Worm (Caenorhabditis elegans): Measurements from ENCODE around the gene B0564.2.

The B0564.2 gene

ce11 chrIV:13107359-13107758 is at the start of gene B0564.2:
Gene B0564.2, plus strand, starts transcription at chrIV:13107659.
- TF ChIP-seq unc-62 (GFP tag; optimal IDR thresholded peaks at IDR 0.05), result no peak

ce11 chrIV:13059284-13059683 is 48.2 kb upstream of the B0564.2 start, which contains the start of gene scl-3:
Gene scl-3, plus strand, starts transcription at chrIV:13059584.
- TF ChIP-seq unc-62 (GFP tag; optimal IDR thresholded peaks at IDR 0.05), result no peak

DNA sequence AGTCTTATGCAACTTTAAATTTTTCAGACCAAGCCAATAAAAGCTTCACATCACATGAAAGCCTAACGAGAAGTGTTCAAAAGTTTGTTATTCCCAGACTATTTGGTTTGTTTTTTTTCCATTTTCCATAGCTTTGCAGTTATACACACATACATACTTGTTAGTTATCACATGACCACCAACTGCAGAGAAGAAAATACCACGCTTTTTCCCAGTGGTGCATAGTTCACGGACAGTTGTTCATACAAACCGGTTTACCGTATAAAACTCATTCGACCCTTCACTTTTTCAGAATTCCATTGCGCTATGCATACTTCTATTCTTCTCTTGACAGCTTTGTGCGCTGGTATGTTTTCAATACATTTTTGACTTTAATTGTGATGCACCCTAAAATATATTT is 43.7 kb upstream of the B0564.2 start, which contains the start of gene scl-5:
Gene scl-5, plus strand, starts transcription at position 301 of the 400 bp plus-strand sequence.
- no peak for TF ChIP-seq unc-62 (GFP tag; optimal IDR thresholded peaks at IDR 0.05)

DNA sequence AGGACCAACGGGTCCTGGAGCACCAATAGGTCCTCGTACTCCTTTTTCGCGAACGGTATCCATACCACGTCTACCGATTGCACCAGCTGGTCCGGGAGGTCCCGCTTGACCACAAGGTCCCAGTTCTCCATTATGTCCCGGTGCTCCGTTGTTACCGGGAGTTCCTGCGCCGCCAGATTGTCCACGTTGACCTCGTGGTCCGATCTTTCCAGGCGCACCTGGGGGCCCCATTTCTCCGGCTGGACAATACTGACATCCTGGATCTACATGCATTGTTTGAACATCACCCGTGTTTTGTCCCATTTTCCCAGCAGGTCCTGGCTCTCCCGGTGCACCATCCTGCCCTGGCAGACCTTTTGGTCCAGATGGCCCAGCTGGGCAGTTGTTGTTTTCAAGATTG is 41.4 kb upstream of the B0564.2 start:
- TF ChIP-seq unc-62 (GFP tag; optimal IDR thresholded peaks at IDR 0.05), result no peak

DNA sequence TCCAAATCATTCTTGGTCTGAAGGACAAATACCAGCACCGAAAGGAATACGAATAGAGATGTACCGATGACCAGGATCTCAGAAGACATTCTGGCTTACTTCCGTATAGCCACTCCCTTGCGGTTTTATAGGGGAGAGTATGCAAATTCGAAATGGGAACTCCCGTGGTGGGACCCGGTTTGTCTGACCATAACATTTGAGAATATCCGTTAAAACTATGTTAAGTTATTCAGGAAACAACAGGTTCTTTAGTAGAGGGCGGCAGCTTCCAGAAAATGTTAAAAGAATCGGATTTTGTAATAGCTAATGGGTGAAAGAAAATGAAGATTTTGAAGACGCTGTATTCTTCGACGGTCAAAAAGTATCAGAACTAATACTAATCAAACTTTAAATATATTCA is 40.3 kb upstream of the B0564.2 start, which contains the start of gene col-131:
Gene col-131, minus strand, starts transcription at position 101 of the 400 bp plus-strand sequence.
- TF ChIP-seq unc-62 (GFP tag; optimal IDR thresholded peaks at IDR 0.05), result no peak

ce11 chrIV:13068451-13068850 is 39.0 kb upstream of the B0564.2 start, which contains the start of gene scl-6:
Gene scl-6, plus strand, starts transcription at chrIV:13068751.
- TF ChIP-seq unc-62 (GFP tag; optimal IDR thresholded peaks at IDR 0.05), result no peak

DNA sequence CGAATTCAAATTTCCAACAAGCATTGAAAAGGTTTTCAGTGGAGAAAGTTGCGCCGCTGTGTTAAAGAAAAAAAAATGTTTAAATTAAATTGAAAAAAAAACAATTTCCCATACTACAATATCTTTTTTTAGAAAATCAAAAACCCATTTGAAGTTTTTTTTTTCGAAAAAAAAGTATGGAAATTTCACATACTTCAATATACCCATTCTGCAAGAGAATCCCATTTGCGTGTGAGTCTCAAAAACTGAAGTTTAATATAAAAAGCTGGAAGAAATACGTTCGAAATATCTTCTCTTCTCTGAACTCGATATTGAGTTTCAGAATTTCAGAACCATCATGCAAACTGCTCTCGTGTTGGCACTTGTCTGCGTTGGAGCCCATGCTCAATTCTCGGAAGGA is 37.3 kb upstream of the B0564.2 start, which contains the start of gene scl-7:
Gene scl-7, plus strand, starts transcription at position 301 of the 400 bp plus-strand sequence.
- no peak for TF ChIP-seq unc-62 (GFP tag; optimal IDR thresholded peaks at IDR 0.05)

- TF ChIP-seq unc-62 (GFP tag; optimal IDR thresholded peaks at IDR 0.05), result no peak
These were observed 36.0 kb upstream of the B0564.2 start, which contains the start of gene scl-8 for ce11 chrIV:13071445-13071844. Gene scl-8, plus strand, starts transcription at chrIV:13071745.

DNA sequence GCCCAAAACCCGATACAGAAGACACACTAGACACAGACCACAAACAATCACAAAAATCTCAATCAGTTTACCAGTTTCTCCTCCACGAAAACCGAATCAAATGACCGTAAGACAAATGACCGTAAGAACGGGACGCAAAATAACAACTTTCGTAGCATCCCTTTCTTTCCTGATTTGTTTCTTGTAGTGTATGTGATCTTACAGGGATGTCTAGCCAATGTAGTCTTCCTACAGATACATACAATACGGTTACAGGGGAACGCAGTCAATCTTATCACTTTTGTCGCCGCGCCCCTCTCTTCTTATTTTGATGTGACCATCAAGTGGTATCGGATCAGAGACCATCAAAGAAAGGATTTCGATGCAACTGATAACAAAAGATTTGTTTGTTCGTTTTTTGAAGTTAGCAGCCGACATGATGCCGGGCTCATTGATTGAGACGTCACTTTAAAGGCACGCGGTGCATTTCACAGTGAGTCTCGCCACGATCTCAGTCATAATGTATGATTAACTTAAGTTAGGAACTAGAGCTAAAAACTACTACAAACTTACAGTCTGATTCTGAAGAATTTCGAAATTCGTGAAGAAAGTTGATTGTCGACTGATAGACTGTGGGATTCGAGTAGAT is 31.7 kb upstream of the B0564.2 start:
- TF ChIP-seq unc-62 (GFP tag; optimal IDR thresholded peaks at IDR 0.05), result no peak

ce11 chrIV:13076620-13077019 is 30.8 kb upstream of the B0564.2 start, which contains the start of gene C39E9.7:
Gene C39E9.7, minus strand, starts transcription at chrIV:13076720.
- no peak for TF ChIP-seq unc-62 (GFP tag; optimal IDR thresholded peaks at IDR 0.05)

DNA sequence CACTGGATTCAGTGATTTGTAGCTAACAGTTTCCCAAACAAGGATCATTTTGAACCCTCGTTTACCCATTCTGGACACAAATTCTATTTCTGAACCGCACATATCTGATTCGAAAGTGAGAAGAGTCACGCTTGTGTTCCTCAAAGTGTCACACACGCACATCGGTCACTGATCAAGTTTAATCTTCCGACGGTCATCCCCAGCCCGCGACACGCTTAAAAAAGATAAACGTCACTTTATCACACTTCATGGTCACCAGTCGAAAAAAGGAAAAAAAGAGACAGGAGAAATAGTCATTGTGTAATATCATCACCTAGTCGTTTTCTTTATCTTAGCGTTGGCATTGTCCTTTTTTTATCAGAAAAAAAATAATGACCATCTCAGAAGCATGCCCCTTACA is 29.8 kb upstream of the B0564.2 start:
- TF ChIP-seq unc-62 (GFP tag; optimal IDR thresholded peaks at IDR 0.05), result no peak

DNA sequence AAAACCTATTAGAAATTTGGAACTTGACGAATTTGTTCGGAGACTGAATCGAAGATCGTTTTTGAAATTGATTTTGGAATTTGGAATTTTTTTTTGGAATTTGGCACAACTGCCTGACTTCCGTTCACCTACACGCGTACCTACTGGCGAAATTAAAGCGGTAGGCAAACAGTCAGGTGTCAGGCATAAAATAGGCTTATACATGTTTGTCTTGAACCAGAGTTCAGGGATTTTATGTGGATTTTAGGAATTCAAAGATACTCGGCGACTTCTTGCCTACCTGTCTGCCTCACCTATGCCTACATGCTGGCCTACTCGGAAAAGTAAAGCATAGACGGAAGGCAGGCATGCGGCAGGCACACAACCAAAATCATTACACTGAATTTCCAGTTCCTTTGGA is 29.1 kb upstream of the B0564.2 start:
- no peak for TF ChIP-seq unc-62 (GFP tag; optimal IDR thresholded peaks at IDR 0.05)

DNA sequence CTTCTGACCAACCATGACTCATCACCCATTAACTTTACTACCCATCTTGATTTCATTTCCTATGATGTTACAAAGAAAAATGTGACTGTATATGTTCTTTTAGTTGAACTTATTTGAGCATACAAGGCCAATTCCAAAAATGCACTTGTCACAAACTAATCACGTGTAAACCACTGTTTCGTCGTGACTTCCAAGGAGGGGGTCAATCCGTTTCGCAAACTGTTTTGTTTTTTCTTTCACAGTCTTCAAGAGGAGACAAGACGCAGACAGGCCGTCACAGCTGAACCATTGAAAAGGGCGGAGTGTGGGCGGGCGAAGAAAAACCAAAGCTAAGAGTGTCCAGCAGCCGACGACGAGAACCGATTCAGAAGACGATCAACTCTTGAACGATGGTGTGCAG is 28.3 kb upstream of the B0564.2 start, which contains the start of gene C39E9.8:
Gene C39E9.8, plus strand, starts transcription at position 328 of the 400 bp plus-strand sequence.
- TF ChIP-seq unc-62 (GFP tag; optimal IDR thresholded peaks at IDR 0.05), result no peak

ce11 chrIV:13080185-13080584 is 27.3 kb upstream of the B0564.2 start:
- TF ChIP-seq unc-62 (GFP tag; optimal IDR thresholded peaks at IDR 0.05), result no peak

ce11 chrIV:13080861-13081260 is 26.6 kb upstream of the B0564.2 start:
- no peak for TF ChIP-seq unc-62 (GFP tag; optimal IDR thresholded peaks at IDR 0.05)

ce11 chrIV:13082106-13082505 is 25.4 kb upstream of the B0564.2 start:
- no peak for TF ChIP-seq unc-62 (GFP tag; optimal IDR thresholded peaks at IDR 0.05)

All from whole organism, dauer.